Fruit fly (Drosophila melanogaster) whole organism, embryonic: ENCODE measurements around the gene side-IV.

Source experiments
- Aef1 ChIP-seq: fragments of 200-800 bp; sonication (Bioruptor generic); IDR thresholded peaks from 3 replicates; pipeline ENCODE4 v1.3.6; 2022; ENCODE audit warnings: missing biosample characterization, missing genetic modification characterization
- BEAF-32 ChIP-seq: fragments of 200-800 bp; sonication (Bioruptor generic); optimal IDR thresholded peaks from 3 replicates; lab custom pipeline; 2017; ENCODE audit warnings: missing biosample characterization, missing genetic modification characterization, mild to moderate bottlenecking, moderate library complexity, missing genetic modification reagents
- CG10267 ChIP-seq: fragments of 200-800 bp; sonication (Bioruptor generic); optimal IDR thresholded peaks from 2 replicates; lab custom pipeline; 2018; ENCODE audit warnings: missing biosample characterization, mild to moderate bottlenecking, missing genetic modification characterization, moderate library complexity
- CG10543 ChIP-seq: fragments of 200-800 bp; sonication (Bioruptor generic); optimal IDR thresholded peaks from 3 replicates; lab custom pipeline; 2017; ENCODE audit warnings: missing biosample characterization, mild to moderate bottlenecking, missing genetic modification characterization, moderate library complexity
- CG11093 ChIP-seq: fragments of 200-800 bp; sonication (Bioruptor generic); IDR thresholded peaks from 3 replicates; pipeline ENCODE4 v1.3.6; 2022; ENCODE audit warnings: missing biosample characterization, missing genetic modification characterization
- CG11456 ChIP-seq: fragments of 200-800 bp; sonication (Bioruptor generic); IDR thresholded peaks from 3 replicates; pipeline ENCODE4 v1.3.6; 2022; ENCODE audit warnings: missing biosample characterization, missing genetic modification characterization
- CG12071 ChIP-seq: fragments of 200-800 bp; sonication (Bioruptor generic); optimal IDR thresholded peaks from 3 replicates; lab custom pipeline; 2018; ENCODE audit warnings: missing biosample characterization, mild to moderate bottlenecking, missing genetic modification characterization
- CG12744 ChIP-seq: fragments of 200-800 bp; sonication (Bioruptor generic); optimal IDR thresholded peaks from 2 replicates; lab custom pipeline; 2016; ENCODE audit warnings: missing biosample characterization, missing genetic modification characterization
- CG13287 ChIP-seq: fragments of 200-800 bp; sonication (Bioruptor generic); IDR thresholded peaks from 2 replicates; pipeline ENCODE4 v1.3.6; 2022; ENCODE audit warnings: missing biosample characterization, missing genetic modification characterization; ENCODE audit not compliant: partially characterized antibody
- CG14860 ChIP-seq: fragments of 200-800 bp; sonication (Bioruptor generic); IDR thresholded peaks from 3 replicates; pipeline ENCODE4 v1.3.6; 2022; ENCODE audit warnings: missing biosample characterization, missing genetic modification characterization; ENCODE audit not compliant: partially characterized antibody
- CG18262 ChIP-seq: fragments of 200-800 bp; optimal IDR thresholded peaks from 3 replicates; lab custom pipeline; 2019; ENCODE audit warnings: missing biosample characterization, mild to moderate bottlenecking, missing genetic modification characterization, moderate library complexity
- CG18476 ChIP-seq: fragments of 200-800 bp; sonication (Bioruptor generic); optimal IDR thresholded peaks from 2 replicates; lab custom pipeline; 2016; ENCODE audit warnings: missing biosample characterization, mild to moderate bottlenecking, missing genetic modification characterization
- CG18619 ChIP-seq: fragments of 200-800 bp; sonication (Bioruptor generic); optimal IDR thresholded peaks from 3 replicates; lab custom pipeline; 2017; ENCODE audit warnings: missing biosample characterization, mild to moderate bottlenecking, missing genetic modification characterization
- CG30020 ChIP-seq: fragments of 200-800 bp; optimal IDR thresholded peaks from 2 replicates; lab custom pipeline; 2019; ENCODE audit warnings: missing biosample characterization, mild to moderate bottlenecking, missing genetic modification characterization, moderate library complexity
- CG32772 ChIP-seq: fragments of 200-800 bp; sonication (Bioruptor generic); IDR thresholded peaks from 2 replicates; pipeline ENCODE4 v1.3.6; 2022; ENCODE audit warnings: missing biosample characterization, missing genetic modification characterization
- CG34422 ChIP-seq: fragments of 200-800 bp; sonication (Bioruptor generic); IDR thresholded peaks from 3 replicates; pipeline ENCODE4 v1.3.6; 2022; ENCODE audit warnings: missing biosample characterization, missing genetic modification characterization
- CG6254 ChIP-seq: fragments of 200-800 bp; sonication (Bioruptor generic); optimal IDR thresholded peaks from 3 replicates; lab custom pipeline; 2017; ENCODE audit warnings: mild to moderate bottlenecking, missing biosample characterization, missing genetic modification reagents, missing genetic modification characterization
- CG6272 ChIP-seq: fragments of 200-800 bp; sonication (Bioruptor generic); IDR thresholded peaks from 2 replicates; pipeline ENCODE4 v1.3.6; 2022; ENCODE audit warnings: missing biosample characterization, missing genetic modification characterization
- CG6683 ChIP-seq: fragments of 200-800 bp; sonication (Bioruptor generic); optimal IDR thresholded peaks from 2 replicates; lab custom pipeline; 2017; ENCODE audit warnings: missing biosample characterization, mild to moderate bottlenecking, missing genetic modification characterization, missing genetic modification reagents
- CG6791 ChIP-seq: fragments of 200-800 bp; sonication (Bioruptor generic); IDR thresholded peaks from 3 replicates; pipeline ENCODE4 v1.3.6; 2022; ENCODE audit warnings: missing biosample characterization, missing genetic modification characterization; ENCODE audit not compliant: partially characterized antibody
- CG7963 ChIP-seq: fragments of 200-800 bp; sonication (Bioruptor generic); IDR thresholded peaks from 3 replicates; pipeline ENCODE4 v1.3.6; 2022; ENCODE audit warnings: missing biosample characterization, missing genetic modification characterization; ENCODE audit not compliant: partially characterized antibody
- CG8089 ChIP-seq: fragments of 200-800 bp; sonication (Bioruptor generic); optimal IDR thresholded peaks from 3 replicates; lab custom pipeline; 2016; ENCODE audit warnings: missing biosample characterization, missing genetic modification characterization
- CG8281 ChIP-seq: fragments of 200-800 bp; sonication (Bioruptor generic); optimal IDR thresholded peaks from 2 replicates; lab custom pipeline; 2018; ENCODE audit warnings: missing biosample characterization, mild to moderate bottlenecking, missing genetic modification characterization, moderate library complexity
- CG8478 ChIP-seq: fragments of >200 bp; optimal IDR thresholded peaks from 2 replicates; lab custom pipeline; 2018
- CG8924 ChIP-seq: fragments of 200-800 bp; optimal IDR thresholded peaks from 3 replicates; lab custom pipeline; 2019; ENCODE audit warnings: missing biosample characterization, mild to moderate bottlenecking, missing genetic modification characterization, moderate library complexity
- CG8944 ChIP-seq: fragments of 200-800 bp; sonication (Bioruptor generic); optimal IDR thresholded peaks from 3 replicates; lab custom pipeline; 2016; ENCODE audit warnings: missing biosample characterization, missing genetic modification characterization
- CG9437 ChIP-seq: fragments of 200-800 bp; sonication (Bioruptor generic); optimal IDR thresholded peaks from 2 replicates; lab custom pipeline; 2018; ENCODE audit warnings: missing biosample characterization, mild to moderate bottlenecking, missing genetic modification characterization
- Camta ChIP-seq: fragments of 200-800 bp; sonication (Bioruptor generic); optimal IDR thresholded peaks from 2 replicates; lab custom pipeline; 2016; ENCODE audit warnings: missing biosample characterization, missing genetic modification characterization
- Eip74EF ChIP-seq, 2 experiments: fragments of 200-800 bp in 1 of 2; fragments of >200 bp in 1 of 2; sonication (Bioruptor generic) in 1 of 2; optimal IDR thresholded peaks; 2 replicates each; lab custom pipeline; 2017 to 2019; ENCODE audit warnings: missing biosample characterization in 2 of 2, missing genetic modification characterization in 2 of 2, mild to moderate bottlenecking in 1 of 2, moderate library complexity in 1 of 2
- Max ChIP-seq: fragments of 200-800 bp; sonication (Bioruptor generic); optimal IDR thresholded peaks from 2 replicates; lab custom pipeline; 2016; ENCODE audit warnings: missing biosample characterization, mild to moderate bottlenecking, missing genetic modification characterization
- Oaz ChIP-seq: fragments of 200-800 bp; sonication (Bioruptor generic); IDR thresholded peaks from 2 replicates; pipeline ENCODE4 v1.3.6; 2022; ENCODE audit warnings: missing biosample characterization, missing genetic modification characterization
- TFAM ChIP-seq: fragments of 200-800 bp; sonication (Bioruptor generic); optimal IDR thresholded peaks from 2 replicates; lab custom pipeline; 2017; ENCODE audit warnings: missing biosample characterization, missing genetic modification characterization, inconsistent platforms
- Xrp1 ChIP-seq: fragments of 200-800 bp; sonication (Bioruptor generic); IDR thresholded peaks from 2 replicates; pipeline ENCODE4 v1.3.6; 2022; ENCODE audit warnings: missing biosample characterization, missing genetic modification characterization
- ato ChIP-seq: fragments of 200-800 bp; sonication (Bioruptor generic); IDR thresholded peaks from 2 replicates; pipeline ENCODE4 v1.3.6; 2022; ENCODE audit warnings: missing biosample characterization, missing genetic modification characterization; ENCODE audit not compliant: partially characterized antibody
- bowl ChIP-seq: fragments of 200-800 bp; sonication (Bioruptor generic); IDR thresholded peaks from 2 replicates; pipeline ENCODE4 v1.3.6; 2022; ENCODE audit warnings: missing biosample characterization, missing genetic modification characterization
- bsh ChIP-seq, 2 experiments: fragments of 200-800 bp; sonication (Bioruptor generic); optimal IDR thresholded peaks; 2 replicates each; lab custom pipeline; 2017 to 2018; ENCODE audit warnings: mild to moderate bottlenecking in 2 of 2, missing biosample characterization in 2 of 2, missing genetic modification characterization in 2 of 2, moderate library complexity in 1 of 2
- chm ChIP-seq: fragments of 200-800 bp; sonication (Bioruptor generic); IDR thresholded peaks from 2 replicates; pipeline ENCODE4 v1.3.6; 2022; ENCODE audit warnings: missing biosample characterization, missing genetic modification characterization
- dysf ChIP-seq: fragments of 200-800 bp; sonication (Bioruptor generic); IDR thresholded peaks from 3 replicates; pipeline ENCODE4 v1.3.6; 2022; ENCODE audit warnings: missing biosample characterization, missing genetic modification characterization
- gfzf ChIP-seq: fragments of 200-800 bp; sonication (Bioruptor generic); optimal IDR thresholded peaks from 2 replicates; lab custom pipeline; 2016; ENCODE audit warnings: missing biosample characterization, mild to moderate bottlenecking, missing genetic modification characterization, moderate library complexity
- kay ChIP-seq: fragments of 200-800 bp; sonication (Bioruptor generic); optimal IDR thresholded peaks from 2 replicates; lab custom pipeline; 2016; ENCODE audit warnings: missing biosample characterization, missing genetic modification characterization
- lmd ChIP-seq: fragments of 200-800 bp; sonication (Bioruptor generic); IDR thresholded peaks from 2 replicates; pipeline ENCODE4 v1.3.6; 2022; ENCODE audit warnings: missing biosample characterization, missing genetic modification characterization
- mam ChIP-seq: fragments of 200-800 bp; sonication (Bioruptor generic); optimal IDR thresholded peaks from 3 replicates; lab custom pipeline; 2016; ENCODE audit warnings: missing biosample characterization, missing genetic modification characterization
- nom ChIP-seq: fragments of 200-800 bp; sonication (Bioruptor generic); optimal IDR thresholded peaks from 2 replicates; lab custom pipeline; 2017; ENCODE audit warnings: missing biosample characterization, missing genetic modification characterization, mild to moderate bottlenecking, moderate library complexity, missing genetic modification reagents
- repo ChIP-seq: fragments of 200-800 bp; sonication (Bioruptor generic); optimal IDR thresholded peaks from 2 replicates; lab custom pipeline; 2016; ENCODE audit warnings: missing biosample characterization, missing genetic modification characterization
- so ChIP-seq: fragments of 200-800 bp; sonication (Bioruptor generic); IDR thresholded peaks from 3 replicates; pipeline ENCODE4 v1.3.6; 2022; ENCODE audit warnings: missing biosample characterization, missing genetic modification characterization
- tll ChIP-seq, 2 experiments: fragments of 200-800 bp in 1 of 2; fragments of >200 bp in 1 of 2; sonication (Bioruptor generic) in 1 of 2; optimal IDR thresholded peaks; 2 replicates each; lab custom pipeline; 2017 to 2019; ENCODE audit warnings: missing biosample characterization in 2 of 2, missing genetic modification characterization in 2 of 2, mild to moderate bottlenecking in 1 of 2, moderate library complexity in 1 of 2
- vnd ChIP-seq: fragments of 200-800 bp; sonication (Bioruptor generic); IDR thresholded peaks from 3 replicates; pipeline ENCODE4 v1.3.6; 2022; ENCODE audit warnings: missing biosample characterization, missing genetic modification characterization; ENCODE audit not compliant: partially characterized antibody
- zen2 ChIP-seq: fragments of 200-800 bp; sonication (Bioruptor generic); IDR thresholded peaks from 3 replicates; pipeline ENCODE4 v1.3.6; 2022; ENCODE audit warnings: missing biosample characterization, missing genetic modification characterization; ENCODE audit not compliant: partially characterized antibody
- zfh2 ChIP-seq: fragments of 200-800 bp; sonication (Bioruptor generic); optimal IDR thresholded peaks from 2 replicates; lab custom pipeline; 2016; ENCODE audit warnings: missing biosample characterization, missing genetic modification characterization

Gene side-IV

DNA sequence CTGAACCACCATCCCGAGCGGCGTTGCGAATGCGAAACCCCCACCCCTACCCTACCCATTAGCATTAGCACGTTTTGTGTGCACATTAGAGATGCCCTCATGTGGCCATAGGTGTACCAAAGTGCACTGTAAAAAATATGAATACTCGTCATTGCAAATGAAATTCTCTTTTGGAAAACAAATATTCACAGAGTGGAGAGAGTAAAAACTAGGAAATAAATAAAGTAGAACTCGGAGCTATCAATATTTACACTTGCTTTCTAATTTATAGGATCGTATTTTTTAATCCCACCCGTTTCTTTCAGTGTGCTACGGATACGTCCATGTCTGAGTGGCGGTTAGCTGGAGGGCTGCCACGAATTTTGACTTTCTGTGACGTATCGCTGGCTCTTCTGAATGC lies 18.9 kb downstream of the side-IV start (continued):
- TF ChIP-seq CG6683 (GFP tag; lab: Kevin White, UChicago) = no peak
- TF ChIP-seq dysf (GFP tag; lab: Robert Waterston, UW) = no peak
- no peak for TF ChIP-seq kay (GFP tag; lab: Kevin White, UChicago)
- no peak for TF ChIP-seq CG11093 (GFP tag; lab: Robert Waterston, UW)
- no peak for TF ChIP-seq CG8478 (lab: Kevin White, UChicago)
- TF ChIP-seq CG10543 (GFP tag; lab: Kevin White, UChicago) = no peak
- TF ChIP-seq CG8944 (GFP tag; lab: Kevin White, UChicago) = peak; percentile 22
- TF ChIP-seq, all 482 proteins: peak for 103

DNA sequence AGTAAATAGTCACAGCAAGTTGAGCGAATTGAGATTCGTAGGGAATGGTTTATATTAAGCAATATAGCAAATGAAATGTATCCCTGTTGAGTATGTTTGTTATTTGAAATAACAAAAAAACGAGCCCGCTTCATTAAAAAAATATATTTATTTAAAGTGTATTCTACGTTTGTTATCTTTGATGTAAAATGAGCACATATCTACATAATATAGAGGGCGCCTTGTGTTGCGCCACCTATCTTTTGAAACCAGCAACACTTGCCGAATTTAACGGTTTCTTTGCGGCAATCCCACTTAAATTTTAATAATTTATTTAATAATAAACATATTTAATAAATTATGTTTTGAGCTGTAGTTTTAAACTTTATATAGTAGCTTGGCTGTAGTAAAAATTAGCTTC lies 20.9 kb downstream of the side-IV start:
- TF ChIP-seq CG14860 (GFP tag; lab: Robert Waterston, UW) (no peak), CG32772 (no peak), zen2 (no peak), vnd (no peak), CG12071 (GFP tag; lab: Kevin White, UChicago) (no peak), mam (GFP tag; lab: Kevin White, UChicago) (no peak), CG18619 (GFP tag; lab: Kevin White, UChicago) (no peak), bowl (GFP tag; lab: Robert Waterston, UW) (no peak), CG18262 (tag; lab: Kevin White, UChicago) (peak; percentile 12), Camta (GFP tag; lab: Kevin White, UChicago) (no peak), Eip74EF (GFP tag; optimal IDR thresholded peaks at IDR 0.05; lab: Kevin White, UChicago) (no peak), CG34422 (GFP tag; lab: Robert Waterston, UW) (no peak), CG8924 (tag; lab: Kevin White, UChicago) (no peak), CG6791 (GFP tag; lab: Robert Waterston, UW) (no peak; the same call in 2 of the 3 replicates), chm (GFP tag; lab: Robert Waterston, UW) (no peak), Aef1 (GFP tag; lab: Robert Waterston, UW) (no peak), Max (GFP tag; lab: Kevin White, UChicago) (no peak), CG9437 (GFP tag; lab: Kevin White, UChicago) (no peak), CG8281 (tag; lab: Kevin White, UChicago) (no peak), zfh2 (GFP tag; lab: Kevin White, UChicago) (no peak), tll (GFP tag; optimal IDR thresholded peaks at IDR 0.05; lab: Kevin White, UChicago) (no peak), gfzf (GFP tag; lab: Kevin White, UChicago) (no peak), bsh (GFP tag; optimal IDR thresholded peaks at IDR 0.05; lab: Kevin White, UChicago) (peak in 1 of 2 experiments; percentile 14), CG18476 (GFP tag; lab: Kevin White, UChicago) (no peak), CG30020 (tag; lab: Kevin White, UChicago) (no peak), Oaz (GFP tag; lab: Robert Waterston, UW) (no peak), ato (GFP tag; lab: Robert Waterston, UW) (no peak), TFAM (no peak), CG8089 (GFP tag; lab: Kevin White, UChicago) (no peak), CG6254 (GFP tag; lab: Kevin White, UChicago) (no peak), CG11456 (GFP tag; lab: Robert Waterston, UW) (peak; percentile 67; the same call in 2 of the 3 replicates), lmd (GFP tag; lab: Robert Waterston, UW) (no peak), CG13287 (GFP tag; lab: Robert Waterston, UW) (no peak), CG6272 (no peak), Xrp1 (GFP tag; lab: Robert Waterston, UW) (no peak), CG12744 (GFP tag; lab: Kevin White, UChicago) (no peak), BEAF-32 (no peak), CG7963 (GFP tag; lab: Robert Waterston, UW) (no peak), so (GFP tag; lab: Robert Waterston, UW) (no peak), nom (GFP tag; lab: Kevin White, UChicago) (no peak), repo (GFP tag; lab: Kevin White, UChicago) (no peak), CG10267 (no peak)
